Worm (Caenorhabditis elegans): Measurements from ENCODE around the gene fbxa-98.
"Not testable (repeated sequence)": the region's sequence is repeated elsewhere in the genome, so short reads cannot be mapped to it uniquely, and the experiment has no call there.

- TF ChIP-seq dpl-1 (GFP tag; optimal IDR thresholded peaks at IDR 0.05); ztf-11 (tag; optimal IDR thresholded peaks at IDR 0.05); hlh-30 (tag; optimal IDR thresholded peaks at IDR 0.05; ENCODE audit: insufficient read depth); pqm-1 (tag; optimal IDR thresholded peaks at IDR 0.05); spr-3 (GFP tag; optimal IDR thresholded peaks at IDR 0.05); nhr-11 (tag; optimal IDR thresholded peaks at IDR 0.05); nhr-25 (tag; optimal IDR thresholded peaks at IDR 0.05; ENCODE audit: borderline replicate concordance, insufficient read depth): not testable (repeated sequence)
These were observed 24.9 kb downstream of the fbxa-98 start for ce11 chrIV:13658142-13658541.
